Fruit fly (Drosophila melanogaster) whole organism, embryonic: ENCODE measurements around the gene Rtc1.

ENCODE experiments used
- Asciz ChIP-seq: fragments of 200-800 bp; sonication (Bioruptor generic); optimal IDR thresholded peaks from 2 replicates; lab custom pipeline; 2017; ENCODE audit warnings: missing biosample characterization, mild to moderate bottlenecking, missing genetic modification characterization, missing genetic modification reagents
- CG10366 ChIP-seq: fragments of 200-800 bp; sonication (Bioruptor generic); IDR thresholded peaks from 2 replicates; pipeline ENCODE4 v1.3.6; 2022; ENCODE audit warnings: missing biosample characterization, missing genetic modification characterization
- CG1233 ChIP-seq: fragments of 200-800 bp; sonication (Bioruptor generic); optimal IDR thresholded peaks from 4 replicates; lab custom pipeline; 2018; ENCODE audit warnings: missing biosample characterization, mild to moderate bottlenecking, missing genetic modification characterization
- CG12391 ChIP-seq: fragments of 200-800 bp; sonication (Bioruptor generic); optimal IDR thresholded peaks from 3 replicates; lab custom pipeline; 2018; ENCODE audit warnings: missing biosample characterization, mild to moderate bottlenecking, missing genetic modification characterization, moderate library complexity
- CG14050 ChIP-seq: fragments of 200-800 bp; sonication (Bioruptor generic); IDR thresholded peaks from 3 replicates; pipeline ENCODE4 v1.3.6; 2022; ENCODE audit warnings: missing biosample characterization, missing genetic modification characterization
- CG15479 ChIP-seq: fragments of 200-800 bp; sonication (Bioruptor generic); optimal IDR thresholded peaks from 3 replicates; lab custom pipeline; 2019; ENCODE audit warnings: missing biosample characterization, mild to moderate bottlenecking, missing genetic modification characterization, moderate library complexity
- CG15696 ChIP-seq: fragments of 200-800 bp; sonication (Bioruptor generic); optimal IDR thresholded peaks from 2 replicates; lab custom pipeline; 2019; ENCODE audit warnings: missing biosample characterization, mild to moderate bottlenecking, missing genetic modification characterization, moderate library complexity
- CG17568 ChIP-seq: fragments of 200-800 bp; sonication (Bioruptor generic); optimal IDR thresholded peaks from 2 replicates; lab custom pipeline; 2018; ENCODE audit warnings: missing biosample characterization, mild to moderate bottlenecking, missing genetic modification characterization, moderate library complexity
- CG1832 ChIP-seq: fragments of 200-800 bp; sonication (Bioruptor generic); optimal IDR thresholded peaks from 2 replicates; lab custom pipeline; 2017; ENCODE audit warnings: missing biosample characterization, mild to moderate bottlenecking, missing genetic modification characterization, inconsistent platforms
- CG2120 ChIP-seq: fragments of 200-800 bp; sonication (Bioruptor generic); optimal IDR thresholded peaks from 3 replicates; lab custom pipeline; 2016; ENCODE audit warnings: missing biosample characterization, missing genetic modification characterization
- CG2875 ChIP-seq: fragments of 200-800 bp; sonication (Bioruptor generic); optimal IDR thresholded peaks from 2 replicates; lab custom pipeline; 2017; ENCODE audit warnings: missing biosample characterization, mild to moderate bottlenecking, missing genetic modification characterization, missing genetic modification reagents
- CG33557 ChIP-seq: fragments of 200-800 bp; sonication (Bioruptor generic); optimal IDR thresholded peaks from 2 replicates; lab custom pipeline; 2019; ENCODE audit warnings: missing biosample characterization, mild to moderate bottlenecking, missing genetic modification characterization, moderate library complexity
- CG3995 ChIP-seq: fragments of 200-800 bp; sonication (Bioruptor generic); optimal IDR thresholded peaks from 3 replicates; lab custom pipeline; 2016; ENCODE audit warnings: missing biosample characterization, missing genetic modification characterization
- CG4424 ChIP-seq: fragments of 200-800 bp; sonication (Bioruptor generic); optimal IDR thresholded peaks from 3 replicates; lab custom pipeline; 2016; ENCODE audit warnings: missing biosample characterization, missing genetic modification characterization
- CG9609 ChIP-seq: fragments of 200-800 bp; sonication (Bioruptor generic); optimal IDR thresholded peaks from 3 replicates; lab custom pipeline; 2016; ENCODE audit warnings: missing biosample characterization, missing genetic modification characterization
- CG9727 ChIP-seq: fragments of 200-800 bp; sonication (Bioruptor generic); optimal IDR thresholded peaks from 3 replicates; lab custom pipeline; 2017; ENCODE audit warnings: missing biosample characterization, mild to moderate bottlenecking, missing genetic modification characterization
- CkIIα-i1 ChIP-seq: fragments of 200-800 bp; sonication (Bioruptor generic); IDR thresholded peaks from 2 replicates; pipeline ENCODE4 v1.3.6; 2022; ENCODE audit warnings: missing biosample characterization, missing genetic modification characterization
- CrebB ChIP-seq: fragments of 200-800 bp; sonication (Bioruptor generic); optimal IDR thresholded peaks from 3 replicates; lab custom pipeline; 2018; ENCODE audit warnings: missing biosample characterization, mild to moderate bottlenecking, missing genetic modification characterization
- Dek ChIP-seq: fragments of 200-800 bp; sonication (Bioruptor generic); optimal IDR thresholded peaks from 3 replicates; lab custom pipeline; 2019; ENCODE audit warnings: missing biosample characterization, mild to moderate bottlenecking, missing genetic modification characterization, moderate library complexity
- Dfd ChIP-seq, 2 experiments: fragments of >200 bp; optimal IDR thresholded peaks; 2 replicates each; lab custom pipeline; 2017; ENCODE audit warnings: missing biosample characterization in 2 of 2, missing genetic modification characterization in 2 of 2
- E2f1 ChIP-seq: fragments of 200-800 bp; sonication (Bioruptor generic); IDR thresholded peaks from 2 replicates; pipeline ENCODE4 v1.3.6; 2022; ENCODE audit warnings: missing biosample characterization, missing genetic modification characterization
- Ets65A ChIP-seq: fragments of 200-800 bp; sonication (Bioruptor generic); peaks from one replicate; lab custom pipeline; 2016; ENCODE audit warnings: missing biosample characterization, missing genetic modification characterization
- MTF-1 ChIP-seq: fragments of 200-800 bp; sonication (Bioruptor generic); optimal IDR thresholded peaks from 2 replicates; lab custom pipeline; 2018; ENCODE audit warnings: missing biosample characterization, mild to moderate bottlenecking, missing genetic modification characterization, borderline replicate concordance
- Mrtf ChIP-seq: fragments of 200-800 bp; sonication (Bioruptor generic); IDR thresholded peaks from 3 replicates; pipeline ENCODE4 v1.3.6; 2022; ENCODE audit warnings: missing biosample characterization, missing genetic modification characterization
- NK7.1 ChIP-seq: fragments of 200-800 bp; sonication (Bioruptor generic); optimal IDR thresholded peaks from 3 replicates; lab custom pipeline; 2016; ENCODE audit warnings: missing biosample characterization, missing genetic modification characterization
- Usf ChIP-seq: fragments of 200-800 bp; sonication (Bioruptor generic); optimal IDR thresholded peaks from 2 replicates; lab custom pipeline; 2017; ENCODE audit warnings: missing genotype, missing biosample characterization, missing genetic modification characterization
- Xrp1 ChIP-seq: fragments of 200-800 bp; sonication (Bioruptor generic); IDR thresholded peaks from 2 replicates; pipeline ENCODE4 v1.3.6; 2022; ENCODE audit warnings: missing biosample characterization, missing genetic modification characterization
- dm ChIP-seq: fragments of 200-800 bp; sonication (Bioruptor generic); optimal IDR thresholded peaks from 3 replicates; lab custom pipeline; 2016; ENCODE audit warnings: missing biosample characterization, missing genetic modification characterization
- dysf ChIP-seq: fragments of 200-800 bp; sonication (Bioruptor generic); IDR thresholded peaks from 3 replicates; pipeline ENCODE4 v1.3.6; 2022; ENCODE audit warnings: missing biosample characterization, missing genetic modification characterization
- eve ChIP-seq, 2 experiments: fragments of >200 bp; optimal IDR thresholded peaks; 2 replicates each; lab custom pipeline; 2017; ENCODE audit warnings: missing biosample characterization in 2 of 2, missing genetic modification characterization in 2 of 2
- fd96Cb ChIP-seq: fragments of 200-800 bp; sonication (Bioruptor generic); optimal IDR thresholded peaks from 2 replicates; lab custom pipeline; 2018; ENCODE audit warnings: missing biosample characterization, mild to moderate bottlenecking, missing genetic modification characterization, moderate library complexity
- ham ChIP-seq: fragments of 200-800 bp; sonication (Bioruptor generic); IDR thresholded peaks from 2 replicates; pipeline ENCODE4 v1.3.6; 2022; ENCODE audit warnings: missing biosample characterization, missing genetic modification characterization
- her ChIP-seq: fragments of 200-800 bp; sonication (Bioruptor generic); optimal IDR thresholded peaks from 2 replicates; lab custom pipeline; 2016; ENCODE audit warnings: missing biosample characterization, missing genetic modification characterization
- hkb ChIP-seq, 2 experiments: fragments of 200-800 bp in 1 of 2; fragments of >200 bp in 1 of 2; sonication (Bioruptor generic) in 1 of 2; IDR thresholded peaks in 1 of 2; optimal IDR thresholded peaks in 1 of 2; 2 replicates each; pipeline versions ENCODE4 v1.3.6 to Lab custom; 2017 to 2022; ENCODE audit warnings: missing biosample characterization in 1 of 2, missing genetic modification characterization in 1 of 2
- jing ChIP-seq: fragments of 200-800 bp; sonication (Bioruptor generic); optimal IDR thresholded peaks from 2 replicates; lab custom pipeline; 2018; ENCODE audit warnings: missing biosample characterization, mild to moderate bottlenecking, missing genetic modification characterization
- onecut ChIP-seq: fragments of 200-800 bp; sonication (Bioruptor generic); IDR thresholded peaks from 2 replicates; pipeline ENCODE4 v1.3.6; 2022; ENCODE audit warnings: missing biosample characterization, missing genetic modification characterization
- phol ChIP-seq: fragments of 200-800 bp; sonication (Bioruptor generic); optimal IDR thresholded peaks from 3 replicates; lab custom pipeline; 2018; ENCODE audit warnings: missing biosample characterization, mild to moderate bottlenecking, missing genetic modification characterization, moderate library complexity
- pum ChIP-seq: fragments of 200-800 bp; sonication (Bioruptor generic); optimal IDR thresholded peaks from 2 replicates; lab custom pipeline; 2016; ENCODE audit warnings: missing biosample characterization, missing genetic modification characterization
- ro ChIP-seq: fragments of 200-800 bp; sonication (Bioruptor generic); IDR thresholded peaks from 2 replicates; pipeline ENCODE4 v1.3.6; 2022; ENCODE audit warnings: missing biosample characterization, missing genetic modification characterization
- row ChIP-seq: fragments of 200-800 bp; sonication (Bioruptor generic); IDR thresholded peaks from 3 replicates; pipeline ENCODE4 v1.3.6; 2022; ENCODE audit warnings: missing biosample characterization, missing genetic modification characterization
- sc ChIP-seq, 3 experiments: fragments of >200 bp in 2 of 3; fragments of 200-800 bp in 1 of 3; sonication (Bioruptor generic) in 1 of 3; optimal IDR thresholded peaks; 2 replicates in 2 of 3; 3 replicates in 1 of 3; lab custom pipeline; 2017; ENCODE audit warnings: mild to moderate bottlenecking in 1 of 3, missing biosample characterization in 1 of 3, missing genetic modification characterization in 1 of 3, missing genetic modification reagents in 1 of 3
- schlank ChIP-seq: fragments of 200-800 bp; sonication (Bioruptor generic); optimal IDR thresholded peaks from 2 replicates; lab custom pipeline; 2018; ENCODE audit warnings: missing biosample characterization, mild to moderate bottlenecking, missing genetic modification characterization
- scrt ChIP-seq: fragments of 200-800 bp; sonication (Bioruptor generic); optimal IDR thresholded peaks from 2 replicates; lab custom pipeline; 2018; ENCODE audit warnings: missing biosample characterization, mild to moderate bottlenecking, missing genetic modification characterization, moderate library complexity
- sna ChIP-seq: fragments of 200-800 bp; sonication (Bioruptor generic); IDR thresholded peaks from 2 replicates; pipeline ENCODE4 v1.3.6; 2022; ENCODE audit warnings: missing biosample characterization, missing genetic modification characterization; ENCODE audit not compliant: partially characterized antibody
- so ChIP-seq: fragments of 200-800 bp; sonication (Bioruptor generic); IDR thresholded peaks from 3 replicates; pipeline ENCODE4 v1.3.6; 2022; ENCODE audit warnings: missing biosample characterization, missing genetic modification characterization
- sug ChIP-seq: fragments of 200-800 bp; optimal IDR thresholded peaks from 2 replicates; lab custom pipeline; 2019; ENCODE audit warnings: missing biosample characterization, mild to moderate bottlenecking, missing genetic modification characterization, moderate library complexity
- trem ChIP-seq: fragments of 200-800 bp; optimal IDR thresholded peaks from 3 replicates; lab custom pipeline; 2019; ENCODE audit warnings: missing biosample characterization, mild to moderate bottlenecking, missing genetic modification characterization, moderate library complexity
- ttk ChIP-seq: fragments of 200-800 bp; sonication (Bioruptor generic); IDR thresholded peaks from 2 replicates; pipeline ENCODE4 v2.1.2; 2022; ENCODE audit warnings: missing biosample characterization, missing genetic modification characterization

Gene Rtc1

DNA sequence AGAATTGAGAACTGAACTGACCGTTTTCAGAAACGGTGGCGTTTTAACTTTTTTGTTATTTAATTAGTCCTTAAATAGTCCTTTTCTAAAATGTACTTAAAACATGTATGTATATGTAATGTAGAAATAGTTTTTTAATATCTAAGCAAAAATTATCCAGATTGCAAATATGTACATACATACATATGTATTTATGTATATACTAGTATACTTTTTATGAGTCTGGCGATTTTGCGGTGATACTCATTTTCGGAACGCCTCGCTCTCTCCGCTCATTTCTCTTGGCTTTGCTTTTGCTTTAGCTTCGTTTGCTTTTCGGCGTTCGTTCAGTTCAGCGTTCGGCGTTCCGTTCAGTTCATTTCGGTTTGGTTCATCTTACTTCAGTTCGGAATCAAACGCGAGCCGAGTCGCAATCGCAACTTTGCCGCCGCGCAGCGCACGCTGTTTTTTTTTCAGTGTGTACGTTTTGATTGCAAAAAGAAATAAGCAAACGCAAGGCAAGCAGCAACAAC, 5.4 kb downstream of the Rtc1 start, which contains the start of gene rdgB (continued):
- peak; percentile 82 for TF ChIP-seq fd96Cb (tag; lab: Kevin White, UChicago)
- TF ChIP-seq E2f1 (GFP tag; lab: Robert Waterston, UW), result peak; percentile 76
- TF ChIP-seq dysf (GFP tag; lab: Robert Waterston, UW), result peak; percentile 83
- peak; percentile 67 for TF ChIP-seq CG1233 (GFP tag; lab: Kevin White, UChicago)
- peak; percentile 75 for TF ChIP-seq CG2120 (GFP tag; lab: Kevin White, UChicago)
- TF ChIP-seq trem (tag; lab: Kevin White, UChicago), result peak; percentile 36
- peak; percentile 7 for TF ChIP-seq MTF-1 (GFP tag; lab: Kevin White, UChicago)
- no peak for TF ChIP-seq CrebB (tag; lab: Kevin White, UChicago)
- TF ChIP-seq CG2875, result peak; percentile 64
- TF ChIP-seq CkIIα-i1 (GFP tag; lab: Robert Waterston, UW), result no peak
- peak; percentile 55 for TF ChIP-seq onecut (GFP tag; lab: Robert Waterston, UW)
- TF ChIP-seq Mrtf, result peak; percentile 46; the same call in 2 of the 3 replicates
- TF ChIP-seq ttk (GFP tag; lab: Robert Waterston, UW), result peak; percentile 70
- TF ChIP-seq ham (GFP tag; lab: Robert Waterston, UW), result no peak
- no peak for TF ChIP-seq her (GFP tag; lab: Kevin White, UChicago)
- TF ChIP-seq Dek (tag; lab: Kevin White, UChicago), result peak; percentile 85
- peak; percentile 90 for TF ChIP-seq phol (tag; lab: Kevin White, UChicago)
- TF ChIP-seq CG17568 (GFP tag; lab: Kevin White, UChicago), result peak; percentile 10
- TF ChIP-seq CG12391 (tag; lab: Kevin White, UChicago), result peak; percentile 82
- peak; percentile 52 for TF ChIP-seq pum (GFP tag; lab: Kevin White, UChicago)
- peak; percentile 85 for TF ChIP-seq sug
- no peak for TF ChIP-seq ro (GFP tag; lab: Robert Waterston, UW)
- peak; percentile 43 for TF ChIP-seq CG33557
- TF ChIP-seq eve (GFP tag; optimal IDR thresholded peaks at IDR 0.05; lab: Kevin White, UChicago), result peak in 1 of 2 experiments; percentile 92
- no peak for TF ChIP-seq CG15479 (GFP tag; lab: Kevin White, UChicago)
- TF ChIP-seq CG4424 (GFP tag; lab: Kevin White, UChicago), result peak; percentile 81
- no peak for TF ChIP-seq Dfd (GFP tag; optimal IDR thresholded peaks at IDR 0.05; lab: Kevin White, UChicago)
- TF ChIP-seq CG15696 (tag; lab: Kevin White, UChicago), result peak; percentile 35
- peak; percentile 89 for TF ChIP-seq Ets65A (GFP tag; lab: Kevin White, UChicago)
- TF ChIP-seq jing (GFP tag; lab: Kevin White, UChicago), result peak; percentile 7
- no peak for TF ChIP-seq CG1832 (GFP tag; lab: Kevin White, UChicago)
- TF ChIP-seq Usf (GFP tag; lab: Kevin White, UChicago), result peak; percentile 53

DNA sequence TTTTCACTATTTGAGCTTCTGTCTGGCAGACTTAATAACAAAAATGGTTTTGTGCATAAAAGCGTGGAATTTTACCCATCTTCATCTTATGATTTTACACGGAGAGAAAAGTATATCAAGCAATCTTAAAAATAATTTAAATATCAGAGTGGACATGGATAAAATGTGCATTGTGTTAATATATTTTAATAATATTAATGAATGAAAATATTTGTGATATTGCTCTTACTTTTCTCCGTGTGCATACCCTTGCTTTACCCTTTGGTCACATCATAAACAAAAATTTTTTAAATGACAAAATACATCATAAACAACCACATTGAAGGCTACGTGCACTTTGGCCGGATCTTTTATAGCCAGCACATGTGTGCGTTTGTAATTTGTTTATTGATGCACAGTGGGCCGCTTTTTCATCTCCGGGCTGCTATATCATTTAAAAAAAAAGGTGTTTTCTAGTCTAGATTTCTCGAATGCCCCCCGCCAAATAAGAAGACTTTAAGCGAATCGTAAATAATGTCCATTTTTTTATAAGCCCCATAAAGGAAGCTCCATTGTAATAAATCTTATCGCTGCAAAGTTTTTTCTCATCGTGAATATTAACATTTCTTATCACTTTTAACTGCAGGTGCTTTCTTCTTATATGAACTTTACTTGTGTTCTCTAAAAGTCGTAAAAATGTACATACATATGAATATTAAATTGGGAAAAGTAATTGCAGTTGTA, 7.6 kb downstream of the Rtc1 start:
- TF ChIP-seq CG3995 (GFP tag; lab: Kevin White, UChicago) (no peak), CG10366 (GFP tag; lab: Robert Waterston, UW) (no peak), CG9727 (GFP tag; lab: Kevin White, UChicago) (peak; percentile 27), schlank (tag; lab: Kevin White, UChicago) (no peak), dm (GFP tag; lab: Kevin White, UChicago) (no peak), Xrp1 (GFP tag; lab: Robert Waterston, UW) (peak; percentile 57), Asciz (GFP tag; lab: Kevin White, UChicago) (no peak), row (GFP tag; lab: Robert Waterston, UW) (peak; percentile 63), CG33557 (no peak), CG9609 (peak; percentile 1), CG14050 (GFP tag; lab: Robert Waterston, UW) (peak; percentile 51; the same call in 1 of the 3 replicates), hkb (optimal IDR thresholded peaks at IDR 0.05; lab: Kevin White, UChicago) (no peak), hkb (GFP tag; IDR thresholded peaks at IDR 0.05; lab: Robert Waterston, UW) (peak; percentile 73; the same call in 1 of the 2 replicates), scrt (GFP tag; lab: Kevin White, UChicago) (no peak), sna (GFP tag; lab: Robert Waterston, UW) (no peak), so (GFP tag; lab: Robert Waterston, UW) (0 out of 3 replicates have a peak, but pooled peaks have one; percentile 40), NK7.1 (GFP tag; lab: Kevin White, UChicago) (no peak), sc (optimal IDR thresholded peaks at IDR 0.05; lab: Kevin White, UChicago) (no peak), sc (GFP tag; optimal IDR thresholded peaks at IDR 0.05; lab: Kevin White, UChicago) (peak; percentile 19)
